Worm (Caenorhabditis elegans): ENCODE results near the gene str-61.

ce11 chrV:16628991-16629390 is 42.1 kb downstream of the str-61 start, which contains the start of gene W06G6.2:
- no peak for TF ChIP-seq klf-2 (GFP tag; conservative IDR thresholded peaks at IDR 0.05)
- no peak for TF ChIP-seq flt-1 (GFP tag; IDR thresholded peaks at IDR 0.05)
